Worm (Caenorhabditis elegans) whole organism, L1 larva: ENCODE data around the gene ZK813.7.

Source experiments
- C34B4.2 ChIP-seq: sonication (generic microtip); optimal IDR thresholded peaks from 2 replicates; lab custom pipeline; 2017; ENCODE audit warnings: mild to moderate bottlenecking, missing genetic modification characterization, missing compliant biosample characterization
- aha-1 ChIP-seq: fragments of 150-350 bp; optimal IDR thresholded peaks from 2 replicates; lab custom pipeline; 2014; ENCODE audit warnings: missing biosample characterization, missing genetic modification characterization
- alr-1 ChIP-seq: fragments of 200-800 bp; sonication (Bioruptor generic); optimal IDR thresholded peaks from 2 replicates; lab custom pipeline; 2018; ENCODE audit warnings: borderline replicate concordance, mild to moderate bottlenecking, missing genetic modification characterization, missing compliant biosample characterization
- blmp-1 ChIP-seq: fragments of 150-350 bp; optimal IDR thresholded peaks from 2 replicates; lab custom pipeline; 2014; ENCODE audit warnings: missing biosample characterization, missing genetic modification characterization
- ceh-8 ChIP-seq: fragments of 200-800 bp; sonication (Bioruptor generic); optimal IDR thresholded peaks from 2 replicates; lab custom pipeline; 2018; ENCODE audit warnings: mild to moderate bottlenecking, missing genetic modification characterization, moderate library complexity, missing compliant biosample characterization
- ceh-82 ChIP-seq, 3 experiments: fragments of 150-350 bp in 1 of 3; sonication (generic microtip) in 2 of 3; optimal IDR thresholded peaks; 2 replicates each; lab custom pipeline; 2014 to 2017; ENCODE audit warnings: missing biosample characterization in 3 of 3, missing genetic modification characterization in 3 of 3
- ces-1 ChIP-seq: fragments of 150-350 bp; optimal IDR thresholded peaks from 2 replicates; lab custom pipeline; 2014; ENCODE audit warnings: missing biosample characterization, missing genetic modification reagents, missing genetic modification characterization
- dsc-1 ChIP-seq: sonication (generic microtip); optimal IDR thresholded peaks from 2 replicates; lab custom pipeline; 2016; ENCODE audit warnings: mild to moderate bottlenecking, missing genetic modification characterization, missing compliant biosample characterization
- efl-1 ChIP-seq, 4 experiments: fragments of 150-350 bp; optimal IDR thresholded peaks in 3 of 4; peaks in 1 of 4; 1 replicate in 1 of 4; 2 replicates in 3 of 4; lab custom pipeline; 2014; ENCODE audit warnings: missing biosample characterization in 2 of 4, missing genetic modification characterization in 2 of 4, missing genetic modification reagents in 2 of 4
- efl-3 ChIP-seq: fragments of 200-800 bp; sonication (Bioruptor generic); optimal IDR thresholded peaks from 2 replicates; lab custom pipeline; 2018; ENCODE audit warnings: mild to moderate bottlenecking, missing genetic modification characterization, missing compliant biosample characterization
- elt-3 ChIP-seq, 6 experiments: fragments of 150-350 bp in 1 of 6; sonication (generic microtip); optimal IDR thresholded peaks; 2 replicates each; lab custom pipeline; 2017 to 2018; ENCODE audit warnings: missing biosample characterization in 6 of 6, missing genetic modification characterization in 6 of 6, inconsistent platforms in 1 of 6
- fkh-10 ChIP-seq: sonication (generic microtip); optimal IDR thresholded peaks from 2 replicates; lab custom pipeline; 2017; ENCODE audit warnings: missing biosample characterization, missing genetic modification reagents, missing genetic modification characterization
- hlh-17 ChIP-seq: fragments of 200-800 bp; sonication (Bioruptor generic); optimal IDR thresholded peaks from 2 replicates; lab custom pipeline; 2018; ENCODE audit warnings: missing genetic modification characterization, mild to moderate bottlenecking, missing compliant biosample characterization, moderate library complexity, borderline replicate concordance
- hlh-4 ChIP-seq: sonication (generic microtip); optimal IDR thresholded peaks from 2 replicates; lab custom pipeline; 2016; ENCODE audit warnings: mild to moderate bottlenecking, missing genetic modification characterization, missing compliant biosample characterization
- irx-1 ChIP-seq: sonication (generic microtip); optimal IDR thresholded peaks from 2 replicates; lab custom pipeline; 2016; ENCODE audit warnings: missing genetic modification characterization, missing compliant biosample characterization
- isw-1 ChIP-seq: fragments of 200-800 bp; sonication (Bioruptor generic); IDR thresholded peaks from 2 replicates; pipeline ENCODE4 v1.3.6; 2022; ENCODE audit warnings: missing genetic modification characterization, missing compliant biosample characterization
- lin-13 ChIP-seq: fragments of 150-350 bp; optimal IDR thresholded peaks from 2 replicates; lab custom pipeline; 2014; ENCODE audit warnings: missing biosample characterization, missing genetic modification reagents, missing genetic modification characterization
- lin-14 ChIP-seq: fragments of 200-800 bp; sonication (Bioruptor generic); optimal IDR thresholded peaks from 2 replicates; lab custom pipeline; 2018; ENCODE audit warnings: mild to moderate bottlenecking, missing genetic modification characterization, moderate library complexity, missing compliant biosample characterization
- lin-15B ChIP-seq: fragments of 150-350 bp; sonication (generic microtip); optimal IDR thresholded peaks from 3 replicates; lab custom pipeline; 2014; ENCODE audit warnings: missing biosample characterization, missing genetic modification characterization
- lin-35 ChIP-seq, 2 experiments: fragments of 150-350 bp; optimal IDR thresholded peaks; 2 replicates each; lab custom pipeline; 2014; ENCODE audit warnings: missing biosample characterization in 2 of 2, missing genetic modification characterization in 2 of 2, missing genetic modification reagents in 2 of 2
- lin-39 ChIP-seq: fragments of 150-350 bp; optimal IDR thresholded peaks from 2 replicates; lab custom pipeline; 2014; ENCODE audit warnings: missing biosample characterization, missing genetic modification reagents, missing genetic modification characterization
- lir-3 ChIP-seq: sonication (generic microtip); optimal IDR thresholded peaks from 2 replicates; lab custom pipeline; 2016; ENCODE audit warnings: mild to moderate bottlenecking, missing genetic modification characterization, moderate library complexity, missing compliant biosample characterization; ENCODE audit not compliant: poor library complexity
- mab-9 ChIP-seq: fragments of 200-800 bp; sonication (Bioruptor generic); IDR thresholded peaks from 2 replicates; pipeline ENCODE4 v1.3.6; 2022; ENCODE audit warnings: missing genetic modification reagents, missing genetic modification characterization, missing compliant biosample characterization
- mdl-1 ChIP-seq, 2 experiments: fragments of 150-350 bp; optimal IDR thresholded peaks; 2 replicates each; lab custom pipeline; 2014 to 2017; ENCODE audit warnings: missing biosample characterization in 2 of 2, missing genetic modification characterization in 2 of 2, inconsistent platforms in 1 of 2
- nhr-12 ChIP-seq: sonication (generic microtip); optimal IDR thresholded peaks from 2 replicates; lab custom pipeline; 2017; ENCODE audit warnings: missing biosample characterization, missing genetic modification characterization
- nhr-19 ChIP-seq: fragments of 200-800 bp; sonication (Bioruptor generic); conservative IDR thresholded peaks from 2 replicates; pipeline ENCODE4 v1.3.6; 2022; ENCODE audit warnings: missing genetic modification characterization, missing compliant biosample characterization
- nhr-237 ChIP-seq: fragments of 150-350 bp; optimal IDR thresholded peaks from 2 replicates; lab custom pipeline; 2014; ENCODE audit warnings: missing biosample characterization, missing genetic modification characterization
- nhr-28 ChIP-seq: fragments of 150-350 bp; optimal IDR thresholded peaks from 2 replicates; lab custom pipeline; 2014; ENCODE audit warnings: missing biosample characterization, missing genetic modification characterization
- nhr-71 ChIP-seq: sonication (generic microtip); optimal IDR thresholded peaks from 2 replicates; lab custom pipeline; 2016; ENCODE audit warnings: mild to moderate bottlenecking, missing genetic modification characterization, moderate library complexity, missing compliant biosample characterization
- nhr-76 ChIP-seq: sonication (generic microtip); optimal IDR thresholded peaks from 2 replicates; lab custom pipeline; 2017; ENCODE audit warnings: missing biosample characterization, missing genetic modification characterization
- nhr-77 ChIP-seq: fragments of 150-350 bp; optimal IDR thresholded peaks from 2 replicates; lab custom pipeline; 2014; ENCODE audit warnings: missing biosample characterization, missing genetic modification characterization
- nhr-84 ChIP-seq: sonication (generic microtip); optimal IDR thresholded peaks from 2 replicates; lab custom pipeline; 2017; ENCODE audit warnings: missing biosample characterization, missing genetic modification characterization
- nhr-85 ChIP-seq: sonication (generic microtip); peaks from one replicate; lab custom pipeline; 2016; ENCODE audit warnings: missing genetic modification characterization, inconsistent platforms, missing compliant biosample characterization
- nhr-90 ChIP-seq: sonication (generic microtip); optimal IDR thresholded peaks from 2 replicates; lab custom pipeline; 2016; ENCODE audit warnings: mild to moderate bottlenecking, missing genetic modification characterization, missing compliant biosample characterization; ENCODE audit not compliant: poor library complexity
- rnt-1 ChIP-seq: sonication (generic microtip); optimal IDR thresholded peaks from 2 replicates; lab custom pipeline; 2016; ENCODE audit warnings: mild to moderate bottlenecking, missing genetic modification characterization, moderate library complexity, missing compliant biosample characterization
- snpc-4 ChIP-seq: fragments of 150-350 bp; optimal IDR thresholded peaks from 2 replicates; lab custom pipeline; 2014; ENCODE audit warnings: missing biosample characterization, missing genetic modification characterization
- snu-23 ChIP-seq: sonication (generic microtip); optimal IDR thresholded peaks from 2 replicates; lab custom pipeline; 2016; ENCODE audit warnings: missing genetic modification characterization, missing compliant biosample characterization
- sptf-1 ChIP-seq: fragments of 150-350 bp; optimal IDR thresholded peaks from 2 replicates; lab custom pipeline; 2014; ENCODE audit warnings: missing biosample characterization, missing genetic modification characterization
- sup-37 ChIP-seq: fragments of 200-800 bp; sonication (Bioruptor generic); optimal IDR thresholded peaks from 2 replicates; lab custom pipeline; 2018; ENCODE audit warnings: mild to moderate bottlenecking, missing genetic modification characterization, missing compliant biosample characterization
- tbx-2 ChIP-seq: sonication (generic microtip); optimal IDR thresholded peaks from 2 replicates; lab custom pipeline; 2016; ENCODE audit warnings: missing genetic modification characterization, missing compliant biosample characterization
- tlp-1 ChIP-seq: fragments of 150-350 bp; optimal IDR thresholded peaks from 2 replicates; lab custom pipeline; 2014; ENCODE audit warnings: missing biosample characterization, missing genetic modification characterization
- unc-30 ChIP-seq: sonication (generic microtip); optimal IDR thresholded peaks from 2 replicates; lab custom pipeline; 2017; ENCODE audit warnings: missing biosample characterization, missing genetic modification characterization
- unc-62 ChIP-seq: fragments of 150-350 bp; optimal IDR thresholded peaks from 2 replicates; lab custom pipeline; 2014; ENCODE audit warnings: missing biosample characterization, missing genetic modification reagents, missing genetic modification characterization
- unc-86 ChIP-seq: sonication (generic microtip); optimal IDR thresholded peaks from 2 replicates; lab custom pipeline; 2016; ENCODE audit warnings: missing genetic modification characterization, missing compliant biosample characterization
- unc-98 ChIP-seq: fragments of 200-800 bp; sonication (Bioruptor generic); IDR thresholded peaks from 2 replicates; pipeline ENCODE4 v1.3.6; 2022; ENCODE audit warnings: missing genetic modification characterization, missing compliant biosample characterization
- vab-15 ChIP-seq: sonication (generic microtip); optimal IDR thresholded peaks from 2 replicates; lab custom pipeline; 2017; ENCODE audit warnings: missing genotype, mild to moderate bottlenecking, missing genetic modification characterization, missing compliant biosample characterization
- zip-4 ChIP-seq: fragments of 200-800 bp; sonication (Bioruptor generic); optimal IDR thresholded peaks from 2 replicates; lab custom pipeline; 2018; ENCODE audit warnings: mild to moderate bottlenecking, missing genetic modification characterization, moderate library complexity, missing compliant biosample characterization
- ztf-4 ChIP-seq: fragments of 150-350 bp; optimal IDR thresholded peaks from 2 replicates; lab custom pipeline; 2014; ENCODE audit warnings: missing biosample characterization, missing genetic modification characterization

ZK813.7 gene

ce11 chrX:3472226-3472625, 27.6 kb downstream of the ZK813.7 start:
- TF ChIP-seq ces-1 (GFP tag; lab: Kevin White, UChicago) (no peak), nhr-19 (GFP tag; lab: Robert Waterston, UW) (no peak), hlh-17 (GFP tag; lab: Kevin White, UChicago) (no peak), nhr-76 (tag; lab: Kevin White, UChicago) (no peak), nhr-71 (tag; lab: Kevin White, UChicago) (no peak), snu-23 (GFP tag; lab: Kevin White, UChicago) (peak; percentile 24), fkh-10 (GFP tag; lab: Kevin White, UChicago) (no peak), nhr-77 (no peak), isw-1 (no peak), tbx-2 (tag; lab: Kevin White, UChicago) (no peak), nhr-237 (tag; lab: Kevin White, UChicago) (no peak), tlp-1 (no peak), snpc-4 (tag; lab: Kevin White, UChicago) (no peak), nhr-90 (no peak), aha-1 (no peak), efl-3 (GFP tag; lab: Kevin White, UChicago) (no peak), lin-15B (tag; lab: Kevin White, UChicago) (no peak), nhr-85 (tag; lab: Kevin White, UChicago) (peak; percentile 44), sptf-1 (no peak), rnt-1 (tag; lab: Kevin White, UChicago) (no peak), lin-13 (GFP tag; lab: Kevin White, UChicago) (no peak), alr-1 (tag; lab: Kevin White, UChicago) (no peak), efl-1 (optimal IDR thresholded peaks at IDR 0.05; lab: Kevin White, UChicago) (no peak), efl-1 (GFP tag; optimal IDR thresholded peaks at IDR 0.05 in 1 of 2; lab: Kevin White, UChicago) (peak in 1 of 2 experiments; percentile 30), mab-9 (no peak), lir-3 (tag; lab: Kevin White, UChicago) (no peak), lin-14 (GFP tag; lab: Kevin White, UChicago) (peak; percentile 75), dsc-1 (tag; lab: Kevin White, UChicago) (no peak), ztf-4 (no peak), hlh-4 (tag; lab: Kevin White, UChicago) (no peak), nhr-84 (tag; lab: Kevin White, UChicago) (no peak), unc-86 (tag; lab: Kevin White, UChicago) (no peak), lin-35 (GFP tag; optimal IDR thresholded peaks at IDR 0.05; lab: Kevin White, UChicago) (peak in 1 of 2 experiments; percentile 18), vab-15 (tag; lab: Kevin White, UChicago) (no peak), blmp-1 (tag; lab: Kevin White, UChicago) (peak; percentile 4), C34B4.2 (tag; lab: Kevin White, UChicago) (no peak), lin-39 (tag; lab: Kevin White, UChicago) (no peak), nhr-28 (tag; lab: Kevin White, UChicago) (no peak), unc-62 (GFP tag; lab: Kevin White, UChicago) (no peak), sup-37 (GFP tag; lab: Kevin White, UChicago) (no peak), irx-1 (tag; lab: Kevin White, UChicago) (no peak), unc-30 (tag; lab: Kevin White, UChicago) (no peak), ceh-8 (GFP tag; lab: Kevin White, UChicago) (no peak), nhr-12 (tag; lab: Kevin White, UChicago) (no peak), elt-3 (tag; optimal IDR thresholded peaks at IDR 0.05; lab: Kevin White, UChicago) (no peak), ceh-82 (tag; optimal IDR thresholded peaks at IDR 0.05; lab: Kevin White, UChicago) (no peak), unc-98 (GFP tag; lab: Robert Waterston, UW) (no peak), zip-4 (no peak), mdl-1 (tag; optimal IDR thresholded peaks at IDR 0.05; lab: Kevin White, UChicago) (peak in 1 of 2 experiments; percentile 4)
